Fruit fly (Drosophila melanogaster) whole organism, embryonic: ENCODE data around the gene CG31627.

Experiments used
- CG10274 ChIP-seq: fragments of 200-800 bp; sonication (Bioruptor generic); optimal IDR thresholded peaks from 3 replicates; lab custom pipeline; 2017; ENCODE audit warnings: missing biosample characterization, mild to moderate bottlenecking, missing genetic modification characterization
- CG11085 ChIP-seq: fragments of 200-800 bp; sonication (Bioruptor generic); IDR thresholded peaks from 2 replicates; pipeline ENCODE4 v1.3.6; 2022; ENCODE audit warnings: missing biosample characterization, missing genetic modification characterization
- CG11247 ChIP-seq: fragments of 200-800 bp; sonication (Bioruptor generic); IDR thresholded peaks from 2 replicates; pipeline ENCODE4 v1.3.6; 2022; ENCODE audit warnings: missing biosample characterization, missing genetic modification characterization
- CG11456 ChIP-seq: fragments of 200-800 bp; sonication (Bioruptor generic); IDR thresholded peaks from 3 replicates; pipeline ENCODE4 v1.3.6; 2022; ENCODE audit warnings: missing biosample characterization, missing genetic modification characterization
- CG11504 ChIP-seq: fragments of 200-800 bp; sonication (Bioruptor generic); optimal IDR thresholded peaks from 3 replicates; lab custom pipeline; 2019; ENCODE audit warnings: missing biosample characterization, mild to moderate bottlenecking, missing genetic modification characterization, moderate library complexity
- CG11560 ChIP-seq: fragments of 200-800 bp; sonication (Bioruptor generic); IDR thresholded peaks from 3 replicates; pipeline ENCODE4 v1.3.6; 2022; ENCODE audit warnings: missing biosample characterization, missing genetic modification characterization
- CG12391 ChIP-seq: fragments of 200-800 bp; sonication (Bioruptor generic); optimal IDR thresholded peaks from 3 replicates; lab custom pipeline; 2018; ENCODE audit warnings: missing biosample characterization, mild to moderate bottlenecking, missing genetic modification characterization, moderate library complexity
- CG12942 ChIP-seq: fragments of 200-800 bp; sonication (Bioruptor generic); optimal IDR thresholded peaks from 3 replicates; lab custom pipeline; 2016; ENCODE audit warnings: missing biosample characterization, missing genetic modification characterization
- CG1602 ChIP-seq: fragments of 200-800 bp; sonication (Bioruptor generic); optimal IDR thresholded peaks from 3 replicates; lab custom pipeline; 2016; ENCODE audit warnings: missing biosample characterization, missing genetic modification characterization
- CG17328 ChIP-seq: fragments of 200-800 bp; sonication (Bioruptor generic); IDR thresholded peaks from 2 replicates; pipeline ENCODE4 v1.3.6; 2022; ENCODE audit warnings: missing biosample characterization, missing genetic modification characterization
- CG18262 ChIP-seq: fragments of 200-800 bp; optimal IDR thresholded peaks from 3 replicates; lab custom pipeline; 2019; ENCODE audit warnings: missing biosample characterization, mild to moderate bottlenecking, missing genetic modification characterization, moderate library complexity
- CG2199 ChIP-seq: fragments of 200-800 bp; sonication (Bioruptor generic); IDR thresholded peaks from 3 replicates; pipeline ENCODE4 v1.3.6; 2022; ENCODE audit warnings: missing biosample characterization, missing genetic modification characterization
- CG31441 ChIP-seq: fragments of 200-800 bp; sonication (Bioruptor generic); IDR thresholded peaks from 2 replicates; pipeline ENCODE4 v1.3.6; 2022; ENCODE audit warnings: missing biosample characterization, missing genetic modification characterization
- CG32532 ChIP-seq: fragments of 200-800 bp; sonication (Bioruptor generic); IDR thresholded peaks from 2 replicates; pipeline ENCODE4 v1.3.6; 2022; ENCODE audit warnings: missing biosample characterization, missing genetic modification characterization
- CG34224 ChIP-seq: fragments of 200-800 bp; sonication (Bioruptor generic); IDR thresholded peaks from 3 replicates; pipeline ENCODE4 v1.3.6; 2022; ENCODE audit warnings: missing biosample characterization, missing genetic modification characterization; ENCODE audit not compliant: partially characterized antibody
- CG3838 ChIP-seq: fragments of 200-800 bp; sonication (Bioruptor generic); optimal IDR thresholded peaks from 3 replicates; lab custom pipeline; 2016; ENCODE audit warnings: missing biosample characterization, missing genetic modification characterization
- CG7556 ChIP-seq: fragments of 200-800 bp; sonication (Bioruptor generic); optimal IDR thresholded peaks from 2 replicates; lab custom pipeline; 2017; ENCODE audit warnings: missing biosample characterization, mild to moderate bottlenecking, missing genetic modification characterization
- CG8944 ChIP-seq: fragments of 200-800 bp; sonication (Bioruptor generic); optimal IDR thresholded peaks from 3 replicates; lab custom pipeline; 2016; ENCODE audit warnings: missing biosample characterization, missing genetic modification characterization
- D19A ChIP-seq: fragments of 200-800 bp; optimal IDR thresholded peaks from 3 replicates; lab custom pipeline; 2019; ENCODE audit warnings: missing biosample characterization, mild to moderate bottlenecking, missing genetic modification characterization, moderate library complexity
- Fer1 ChIP-seq: fragments of 200-800 bp; sonication (Bioruptor generic); optimal IDR thresholded peaks from 2 replicates; lab custom pipeline; 2017; ENCODE audit warnings: missing biosample characterization, mild to moderate bottlenecking, missing genetic modification characterization
- Fer2 ChIP-seq: fragments of 200-800 bp; sonication (Bioruptor generic); optimal IDR thresholded peaks from 2 replicates; lab custom pipeline; 2018; ENCODE audit warnings: missing biosample characterization, mild to moderate bottlenecking, missing genetic modification characterization, moderate library complexity
- HmgD ChIP-seq: fragments of 200-800 bp; sonication (Bioruptor generic); optimal IDR thresholded peaks from 3 replicates; lab custom pipeline; 2016; ENCODE audit warnings: missing biosample characterization, missing genetic modification characterization
- Hr3 ChIP-seq: fragments of 200-800 bp; sonication (Bioruptor generic); optimal IDR thresholded peaks from 3 replicates; lab custom pipeline; 2016; ENCODE audit warnings: missing biosample characterization, missing genetic modification characterization
- MESR4 ChIP-seq: fragments of 200-800 bp; sonication (Bioruptor generic); optimal IDR thresholded peaks from 2 replicates; lab custom pipeline; 2018; ENCODE audit warnings: missing biosample characterization, mild to moderate bottlenecking, missing genetic modification characterization, moderate library complexity
- Mad ChIP-seq: fragments of 200-800 bp; sonication (Bioruptor generic); optimal IDR thresholded peaks from 2 replicates; lab custom pipeline; 2016; ENCODE audit warnings: missing biosample characterization, missing genetic modification characterization
- Meics ChIP-seq: fragments of 200-800 bp; sonication (Bioruptor generic); optimal IDR thresholded peaks from 2 replicates; lab custom pipeline; 2017; ENCODE audit warnings: missing biosample characterization, mild to moderate bottlenecking, missing genetic modification characterization
- Oli ChIP-seq: fragments of 200-800 bp; sonication (Bioruptor generic); optimal IDR thresholded peaks from 2 replicates; lab custom pipeline; 2018; ENCODE audit warnings: missing biosample characterization, mild to moderate bottlenecking, missing genetic modification characterization, moderate library complexity
- Opbp ChIP-seq: fragments of 200-800 bp; sonication (Bioruptor generic); IDR thresholded peaks from 3 replicates; pipeline ENCODE4 v1.3.6; 2022; ENCODE audit warnings: missing biosample characterization, missing genetic modification characterization; ENCODE audit not compliant: partially characterized antibody
- Ptx1 ChIP-seq: fragments of 200-800 bp; sonication (Bioruptor generic); IDR thresholded peaks from 2 replicates; pipeline ENCODE4 v1.3.6; 2022; ENCODE audit warnings: missing biosample characterization, missing genetic modification characterization
- Sox102F ChIP-seq: fragments of 200-800 bp; sonication (Bioruptor generic); optimal IDR thresholded peaks from 2 replicates; lab custom pipeline; 2018; ENCODE audit warnings: missing biosample characterization, mild to moderate bottlenecking, missing genetic modification characterization, moderate library complexity
- Xbp1 ChIP-seq: fragments of 200-800 bp; sonication (Bioruptor generic); optimal IDR thresholded peaks from 3 replicates; lab custom pipeline; 2016; ENCODE audit warnings: missing biosample characterization, mild to moderate bottlenecking, missing genetic modification characterization
- ash1 ChIP-seq: fragments of 200-800 bp; sonication (Bioruptor generic); optimal IDR thresholded peaks from 2 replicates; lab custom pipeline; 2018; ENCODE audit warnings: missing biosample characterization, mild to moderate bottlenecking, missing genetic modification characterization
- chn ChIP-seq: fragments of 200-800 bp; sonication (Bioruptor generic); optimal IDR thresholded peaks from 2 replicates; lab custom pipeline; 2016; ENCODE audit warnings: missing biosample characterization, missing genetic modification characterization
- crc ChIP-seq: fragments of 200-800 bp; sonication (Bioruptor generic); optimal IDR thresholded peaks from 2 replicates; lab custom pipeline; 2016; ENCODE audit warnings: missing biosample characterization, missing genetic modification characterization
- dati ChIP-seq: fragments of 200-800 bp; sonication (Bioruptor generic); IDR thresholded peaks from 2 replicates; pipeline ENCODE4 v1.3.6; 2022; ENCODE audit warnings: missing biosample characterization, missing genetic modification characterization
- esg ChIP-seq: fragments of 200-800 bp; sonication (Bioruptor generic); conservative IDR thresholded peaks from 2 replicates; pipeline ENCODE4 v1.3.6; 2022; ENCODE audit warnings: missing biosample characterization, missing genetic modification characterization
- ewg ChIP-seq: fragments of 200-800 bp; sonication (Bioruptor generic); optimal IDR thresholded peaks from 3 replicates; lab custom pipeline; 2017; ENCODE audit warnings: mild to moderate bottlenecking, missing biosample characterization, missing genetic modification reagents, missing genetic modification characterization
- jigr1 ChIP-seq: fragments of 200-800 bp; sonication (Bioruptor generic); IDR thresholded peaks from 3 replicates; pipeline ENCODE4 v1.3.6; 2022; ENCODE audit warnings: missing biosample characterization, missing genetic modification characterization
- mam ChIP-seq: fragments of 200-800 bp; sonication (Bioruptor generic); optimal IDR thresholded peaks from 3 replicates; lab custom pipeline; 2016; ENCODE audit warnings: missing biosample characterization, missing genetic modification characterization
- oc ChIP-seq: fragments of 200-800 bp; sonication (Bioruptor generic); optimal IDR thresholded peaks from 2 replicates; lab custom pipeline; 2018; ENCODE audit warnings: missing biosample characterization, mild to moderate bottlenecking, missing genetic modification characterization, moderate library complexity
- p53 ChIP-seq: fragments of 200-800 bp; sonication (Bioruptor generic); optimal IDR thresholded peaks from 2 replicates; lab custom pipeline; 2016; ENCODE audit warnings: missing biosample characterization, missing genetic modification characterization
- pan ChIP-seq, 4 experiments: fragments of >200 bp in 3 of 4; fragments of 200-800 bp in 1 of 4; sonication (Bioruptor generic) in 1 of 4; optimal IDR thresholded peaks in 3 of 4; IDR thresholded peaks in 1 of 4; 2 replicates each; pipeline versions ENCODE4 v1.3.6 to Lab custom; 2017 to 2022; ENCODE audit warnings: missing biosample characterization in 2 of 4, missing genetic modification characterization in 2 of 4, mixed read lengths in 1 of 4
- pfk ChIP-seq: fragments of 200-800 bp; sonication (Bioruptor generic); optimal IDR thresholded peaks from 2 replicates; lab custom pipeline; 2018; ENCODE audit warnings: missing biosample characterization, mild to moderate bottlenecking, missing genetic modification characterization, moderate library complexity
- phol ChIP-seq: fragments of 200-800 bp; sonication (Bioruptor generic); optimal IDR thresholded peaks from 3 replicates; lab custom pipeline; 2018; ENCODE audit warnings: missing biosample characterization, mild to moderate bottlenecking, missing genetic modification characterization, moderate library complexity
- pita ChIP-seq: fragments of 200-800 bp; sonication (Bioruptor generic); optimal IDR thresholded peaks from 2 replicates; lab custom pipeline; 2017; ENCODE audit warnings: missing biosample characterization, mild to moderate bottlenecking, missing genetic modification characterization
- pnt ChIP-seq: fragments of 200-800 bp; sonication (Bioruptor generic); optimal IDR thresholded peaks from 3 replicates; lab custom pipeline; 2016; ENCODE audit warnings: missing biosample characterization, missing genetic modification characterization
- psq ChIP-seq: fragments of 200-800 bp; sonication (Bioruptor generic); optimal IDR thresholded peaks from 2 replicates; lab custom pipeline; 2017; ENCODE audit warnings: missing biosample characterization, missing genetic modification characterization
- tio ChIP-seq: fragments of 200-800 bp; sonication (Bioruptor generic); optimal IDR thresholded peaks from 2 replicates; lab custom pipeline; 2017; ENCODE audit warnings: missing biosample characterization, missing genetic modification characterization, inconsistent platforms
- toy ChIP-seq: fragments of 200-800 bp; sonication (Bioruptor generic); IDR thresholded peaks from 2 replicates; pipeline ENCODE4 v1.3.6; 2022; ENCODE audit warnings: missing biosample characterization, missing genetic modification characterization
- trem ChIP-seq: fragments of 200-800 bp; optimal IDR thresholded peaks from 3 replicates; lab custom pipeline; 2019; ENCODE audit warnings: missing biosample characterization, mild to moderate bottlenecking, missing genetic modification characterization, moderate library complexity
- zfh1 ChIP-seq: fragments of 200-800 bp; sonication (Bioruptor generic); IDR thresholded peaks from 3 replicates; pipeline ENCODE4 v1.3.6; 2022; ENCODE audit warnings: missing biosample characterization, missing genetic modification characterization

CG31627 gene

dm6 chr2L:21214961-21215362, 41.9 kb downstream of the CG31627 start (continued):
- TF ChIP-seq CG11247: peak; percentile 49; the same call in 1 of the 2 replicates
- TF ChIP-seq toy (GFP tag; lab: Robert Waterston, UW): 0 out of 2 replicates have a peak, but pooled peaks have one; percentile 11
- no peak for TF ChIP-seq CG7556 (GFP tag; lab: Kevin White, UChicago)
- TF ChIP-seq CG1602 (GFP tag; lab: Kevin White, UChicago): no peak
- TF ChIP-seq psq (GFP tag; lab: Kevin White, UChicago): no peak
- no peak for TF ChIP-seq tio (GFP tag; lab: Kevin White, UChicago)
- no peak for TF ChIP-seq CG10274 (GFP tag; lab: Kevin White, UChicago)
- TF ChIP-seq Oli (tag; lab: Kevin White, UChicago): no peak
- TF ChIP-seq Opbp (GFP tag; lab: Robert Waterston, UW): peak; percentile 73; the same call in 1 of the 3 replicates
- TF ChIP-seq Fer1 (GFP tag; lab: Kevin White, UChicago): no peak
- peak; percentile 75 for TF ChIP-seq CG11456
- TF ChIP-seq esg (GFP tag; lab: Robert Waterston, UW): no peak
- no peak for TF ChIP-seq phol (tag; lab: Kevin White, UChicago)
- peak; percentile 19 for TF ChIP-seq HmgD (GFP tag; lab: Kevin White, UChicago)
- peak; percentile 77; the same call in 2 of the 3 replicates for TF ChIP-seq zfh1 (GFP tag; lab: Robert Waterston, UW)
- TF ChIP-seq CG17328 (GFP tag; lab: Robert Waterston, UW): peak; percentile 57
- TF ChIP-seq Mad (GFP tag; lab: Kevin White, UChicago): peak; percentile 49
- peak; percentile 47 for TF ChIP-seq CG8944 (GFP tag; lab: Kevin White, UChicago)
- no peak for TF ChIP-seq crc (GFP tag; lab: Kevin White, UChicago)
- TF ChIP-seq CG12942 (GFP tag; lab: Kevin White, UChicago): peak; percentile 5
- no peak for TF ChIP-seq CG12391 (tag; lab: Kevin White, UChicago)
- TF ChIP-seq Meics: no peak
- no peak for TF ChIP-seq CG3838 (GFP tag; lab: Kevin White, UChicago)
- no peak for TF ChIP-seq oc (tag; lab: Kevin White, UChicago)
- no peak for TF ChIP-seq trem (tag; lab: Kevin White, UChicago)
- TF ChIP-seq MESR4 (GFP tag; lab: Kevin White, UChicago): no peak
- peak; percentile 54 for TF ChIP-seq ewg (GFP tag; lab: Kevin White, UChicago)
- TF ChIP-seq CG32532 (GFP tag; lab: Robert Waterston, UW): no peak; the same call in none of the 2 replicates
- no peak for TF ChIP-seq CG11560 (tag; lab: Robert Waterston, UW)
- no peak for TF ChIP-seq Sox102F (GFP tag; lab: Kevin White, UChicago)
- 0 out of 3 replicates have a peak, but pooled peaks have one; percentile 37 for TF ChIP-seq CG34224 (GFP tag; lab: Robert Waterston, UW)
- peak; percentile 96 for TF ChIP-seq CG2199 (GFP tag; lab: Robert Waterston, UW)
- TF ChIP-seq Fer2 (tag; lab: Kevin White, UChicago): no peak
- TF ChIP-seq Hr3 (GFP tag; lab: Kevin White, UChicago): no peak
- 0 out of 2 replicates have a peak, but pooled peaks have one; percentile 27 for TF ChIP-seq Ptx1 (GFP tag; lab: Robert Waterston, UW)
- peak; percentile 26 for TF ChIP-seq Xbp1 (GFP tag; lab: Kevin White, UChicago)
- TF ChIP-seq p53 (GFP tag; lab: Kevin White, UChicago): no peak
- no peak for TF ChIP-seq CG11504
- peak; percentile 22 for TF ChIP-seq pnt (GFP tag; lab: Kevin White, UChicago)
- TF ChIP-seq CG31441 (GFP tag; lab: Robert Waterston, UW): no peak
- TF ChIP-seq dati: no peak
- TF ChIP-seq mam (GFP tag; lab: Kevin White, UChicago): peak; percentile 19
- TF ChIP-seq pfk: peak; percentile 28
- no peak for TF ChIP-seq ash1
- no peak for TF ChIP-seq CG18262 (tag; lab: Kevin White, UChicago)
- TF ChIP-seq jigr1: no peak
- TF ChIP-seq pan (optimal IDR thresholded peaks at IDR 0.05; lab: Kevin White, UChicago): no peak
- TF ChIP-seq pan (GFP tag; optimal IDR thresholded peaks at IDR 0.05 in 1 of 2, IDR thresholded peaks at IDR 0.05 in 1 of 2): peak in 1 of 2 experiments; percentile 36
- TF ChIP-seq CG11085: peak; percentile 42
- peak; percentile 41 for TF ChIP-seq chn (GFP tag; lab: Kevin White, UChicago)
- TF ChIP-seq pita: no peak
- peak; percentile 29 for TF ChIP-seq D19A
